Fruit fly (Drosophila melanogaster) Kc167 (cell line): ENCODE measurements around the gene CG32579.

Experiments
- Myc ChIP-seq: fragments of >200 bp; optimal IDR thresholded peaks from 2 replicates; lab custom pipeline; 2017; ENCODE audit warnings: missing external identifiers
- Sin3A ChIP-seq: fragments of >200 bp; optimal IDR thresholded peaks from 2 replicates; lab custom pipeline; 2018; ENCODE audit warnings: missing external identifiers
- h ChIP-seq: fragments of >200 bp; optimal IDR thresholded peaks from 3 replicates; lab custom pipeline; 2018; ENCODE audit warnings: missing external identifiers
- insv ChIP-seq: fragments of >200 bp; optimal IDR thresholded peaks from 3 replicates; lab custom pipeline; 2018; ENCODE audit warnings: missing external identifiers
- psq ChIP-seq: fragments of >200 bp; optimal IDR thresholded peaks from 2 replicates; lab custom pipeline; 2017; ENCODE audit warnings: missing external identifiers
- ttk ChIP-seq: sonication (Bioruptor generic); optimal IDR thresholded peaks from 2 replicates; lab custom pipeline; 2017; ENCODE audit warnings: missing external identifiers

CG32579 gene

dm6 chrX:16320197-16320921, 2.7 kb upstream of the CG32579 start, which contains the start of gene Cyp1:
Gene Cyp1 (minus strand): TSS chrX:16320370.
- no peak for TF ChIP-seq Myc (lab: Kevin White, UChicago)
- no peak for TF ChIP-seq psq (lab: Kevin White, UChicago)
- TF ChIP-seq ttk (lab: Kevin White, UChicago), result no peak
- no peak for TF ChIP-seq insv (lab: Kevin White, UChicago)
- no peak for TF ChIP-seq h (lab: Kevin White, UChicago)
- no peak for TF ChIP-seq Sin3A (lab: Kevin White, UChicago)

dm6 chrX:16321037-16321436, 2.0 kb upstream of the CG32579 start:
- TF ChIP-seq h (lab: Kevin White, UChicago) (no peak), ttk (lab: Kevin White, UChicago) (no peak), Sin3A (lab: Kevin White, UChicago) (no peak), Myc (lab: Kevin White, UChicago) (no peak), psq (lab: Kevin White, UChicago) (no peak), insv (lab: Kevin White, UChicago) (no peak)

dm6 chrX:16323536-16323935, 450 bp downstream of the CG32579 start:
- TF ChIP-seq Myc (lab: Kevin White, UChicago), result no peak
- TF ChIP-seq Sin3A (lab: Kevin White, UChicago), result no peak
- no peak for TF ChIP-seq insv (lab: Kevin White, UChicago)
- TF ChIP-seq h (lab: Kevin White, UChicago), result no peak
- TF ChIP-seq psq (lab: Kevin White, UChicago), result no peak
- TF ChIP-seq ttk (lab: Kevin White, UChicago), result no peak

dm6 chrX:16325472-16325871, 2.4 kb downstream of the CG32579 start, which contains the start of gene CalpC:
Gene CalpC (plus strand): TSS chrX:16325763.
- no peak for TF ChIP-seq Sin3A (lab: Kevin White, UChicago)
- TF ChIP-seq psq (lab: Kevin White, UChicago), result no peak
- TF ChIP-seq h (lab: Kevin White, UChicago), result no peak
- TF ChIP-seq insv (lab: Kevin White, UChicago), result no peak
- TF ChIP-seq ttk (lab: Kevin White, UChicago), result no peak

- TF ChIP-seq Sin3A (lab: Kevin White, UChicago), result no peak
- TF ChIP-seq ttk (lab: Kevin White, UChicago), result no peak
- no peak for TF ChIP-seq Myc (lab: Kevin White, UChicago)
- TF ChIP-seq psq (lab: Kevin White, UChicago), result no peak
Measured at dm6 chrX:16330659-16331058, 7.6 kb downstream of the CG32579 start, which contains the start of gene CG9919. Gene CG9919 (minus strand): TSS chrX:16330759.

- TF ChIP-seq Myc (lab: Kevin White, UChicago), result no peak
- TF ChIP-seq Sin3A (lab: Kevin White, UChicago), result no peak
- no peak for TF ChIP-seq h (lab: Kevin White, UChicago)
- TF ChIP-seq insv (lab: Kevin White, UChicago), result no peak
- TF ChIP-seq ttk (lab: Kevin White, UChicago), result no peak
- no peak for TF ChIP-seq psq (lab: Kevin White, UChicago)
Measured at dm6 chrX:16331562-16332233, 8.6 kb downstream of the CG32579 start.

dm6 chrX:16332615-16333288, 9.7 kb downstream of the CG32579 start:
- TF ChIP-seq psq (lab: Kevin White, UChicago) (no peak), insv (lab: Kevin White, UChicago) (no peak), Myc (lab: Kevin White, UChicago) (no peak), h (lab: Kevin White, UChicago) (no peak), Sin3A (lab: Kevin White, UChicago) (no peak), ttk (lab: Kevin White, UChicago) (no peak)

- no peak for TF ChIP-seq insv (lab: Kevin White, UChicago)
- TF ChIP-seq Sin3A (lab: Kevin White, UChicago), result no peak
- TF ChIP-seq Myc (lab: Kevin White, UChicago), result no peak
- no peak for TF ChIP-seq h (lab: Kevin White, UChicago)
- no peak for TF ChIP-seq psq (lab: Kevin White, UChicago)
- no peak for TF ChIP-seq ttk (lab: Kevin White, UChicago)
Measured at dm6 chrX:16333434-16334141, 10.5 kb downstream of the CG32579 start, which contains the start of the genes CG9921 and Dsp1. Gene CG9921 (minus strand): TSS chrX:16333600. Gene Dsp1 (plus strand): TSS chrX:16333612.

- TF ChIP-seq insv (lab: Kevin White, UChicago) (no peak), psq (lab: Kevin White, UChicago) (no peak), ttk (lab: Kevin White, UChicago) (no peak), Myc (lab: Kevin White, UChicago) (no peak), Sin3A (lab: Kevin White, UChicago) (no peak), h (lab: Kevin White, UChicago) (no peak)
Measured at dm6 chrX:16334251-16334860, 11.3 kb downstream of the CG32579 start.

dm6 chrX:16335107-16335642, 12.1 kb downstream of the CG32579 start:
- no peak for TF ChIP-seq insv (lab: Kevin White, UChicago)
- TF ChIP-seq ttk (lab: Kevin White, UChicago), result no peak
- TF ChIP-seq h (lab: Kevin White, UChicago), result no peak
- no peak for TF ChIP-seq Myc (lab: Kevin White, UChicago)
- TF ChIP-seq Sin3A (lab: Kevin White, UChicago), result no peak
- no peak for TF ChIP-seq psq (lab: Kevin White, UChicago)
